Worm (Caenorhabditis elegans) whole organism, L3 larva: ENCODE measurements around the gene C25G4.17.

Experiments
- R02D3.7 ChIP-seq: fragments of 150-350 bp; optimal IDR thresholded peaks from 2 replicates; lab custom pipeline; 2014; ENCODE audit warnings: missing biosample characterization, missing genetic modification characterization
- aly-2 ChIP-seq: fragments of 150-350 bp; optimal IDR thresholded peaks from 2 replicates; lab custom pipeline; 2014; ENCODE audit warnings: missing biosample characterization, missing genetic modification characterization
- ama-1 ChIP-seq: fragments of 150-350 bp; optimal IDR thresholded peaks from 2 replicates; lab custom pipeline; 2018
- ceh-28 ChIP-seq: fragments of 150-350 bp; optimal IDR thresholded peaks from 2 replicates; lab custom pipeline; 2014; ENCODE audit warnings: missing biosample characterization, missing genetic modification reagents, missing genetic modification characterization
- daf-12 ChIP-seq: fragments of 150-350 bp; optimal IDR thresholded peaks from 2 replicates; lab custom pipeline; 2014; ENCODE audit warnings: missing biosample characterization, missing genetic modification reagents, missing genetic modification characterization
- egl-27 ChIP-seq: sonication (generic microtip); optimal IDR thresholded peaks from 4 replicates; lab custom pipeline; 2017; ENCODE audit warnings: missing biosample characterization, missing genetic modification reagents, missing genetic modification characterization
- egl-5 ChIP-seq: fragments of 150-350 bp; optimal IDR thresholded peaks from 2 replicates; lab custom pipeline; 2017; ENCODE audit warnings: missing biosample characterization, missing genetic modification reagents, missing genetic modification characterization, inconsistent platforms
- elt-1 ChIP-seq: fragments of 150-350 bp; optimal IDR thresholded peaks from 2 replicates; lab custom pipeline; 2014; ENCODE audit warnings: missing biosample characterization, missing genetic modification characterization
- elt-2 ChIP-seq: sonication (generic microtip); optimal IDR thresholded peaks from 2 replicates; lab custom pipeline; 2016; ENCODE audit warnings: missing genetic modification reagents, mild to moderate bottlenecking, missing genetic modification characterization, missing compliant biosample characterization
- elt-3 ChIP-seq, 3 experiments: fragments of 150-350 bp in 1 of 3; sonication (generic microtip) in 2 of 3; optimal IDR thresholded peaks; 2 replicates in 2 of 3; 4 replicates in 1 of 3; lab custom pipeline; 2014 to 2017; ENCODE audit warnings: missing biosample characterization in 3 of 3, missing genetic modification characterization in 3 of 3
- eor-1 ChIP-seq, 2 experiments: fragments of 150-350 bp; optimal IDR thresholded peaks; 2 replicates each; lab custom pipeline; 2014 to 2018; ENCODE audit warnings: missing biosample characterization in 2 of 2, missing genetic modification characterization in 2 of 2
- fkh-10 ChIP-seq: sonication (generic microtip); optimal IDR thresholded peaks from 2 replicates; lab custom pipeline; 2017; ENCODE audit warnings: missing biosample characterization, missing genetic modification reagents, missing genetic modification characterization
- fkh-2 ChIP-seq: fragments of 150-350 bp; optimal IDR thresholded peaks from 2 replicates; lab custom pipeline; 2014; ENCODE audit warnings: missing biosample characterization, missing genetic modification reagents, missing genetic modification characterization
- fos-1 ChIP-seq: fragments of 150-350 bp; optimal IDR thresholded peaks from 2 replicates; lab custom pipeline; 2014; ENCODE audit warnings: missing biosample characterization, missing genetic modification characterization
- hmg-11 ChIP-seq: sonication (generic microtip); optimal IDR thresholded peaks from 2 replicates; lab custom pipeline; 2016; ENCODE audit warnings: missing genetic modification characterization, missing compliant biosample characterization
- lin-39 ChIP-seq: fragments of 150-350 bp; optimal IDR thresholded peaks from 2 replicates; lab custom pipeline; 2018; ENCODE audit warnings: missing biosample characterization, missing genetic modification reagents, missing genetic modification characterization
- mdl-1 ChIP-seq: fragments of 150-350 bp; optimal IDR thresholded peaks from 2 replicates; lab custom pipeline; 2014; ENCODE audit warnings: missing biosample characterization, missing genetic modification characterization
- mml-1 ChIP-seq: fragments of 150-350 bp; sonication (generic microtip); optimal IDR thresholded peaks from 3 replicates; lab custom pipeline; 2014; ENCODE audit warnings: missing biosample characterization, missing genetic modification characterization
- nfya-1 ChIP-seq: sonication (generic microtip); optimal IDR thresholded peaks from 2 replicates; lab custom pipeline; 2017; ENCODE audit warnings: missing genetic modification characterization, mild to moderate bottlenecking, missing compliant biosample characterization, antibody characterized with exemption, moderate library complexity; ENCODE audit not compliant: insufficient read depth
- nhr-12 ChIP-seq: fragments of 150-350 bp; optimal IDR thresholded peaks from 2 replicates; lab custom pipeline; 2014; ENCODE audit warnings: missing biosample characterization, missing genetic modification characterization
- nhr-237 ChIP-seq: fragments of 150-350 bp; optimal IDR thresholded peaks from 2 replicates; lab custom pipeline; 2014; ENCODE audit warnings: missing biosample characterization, missing genetic modification characterization
- nhr-25 ChIP-seq: sonication (generic microtip); optimal IDR thresholded peaks from 2 replicates; lab custom pipeline; 2017; ENCODE audit warnings: missing biosample characterization, missing genetic modification characterization
- nhr-28 ChIP-seq: fragments of 150-350 bp; optimal IDR thresholded peaks from 2 replicates; lab custom pipeline; 2014; ENCODE audit warnings: missing biosample characterization, missing genetic modification characterization
- nhr-67 ChIP-seq: fragments of 150-350 bp; optimal IDR thresholded peaks from 2 replicates; lab custom pipeline; 2014; ENCODE audit warnings: missing biosample characterization, missing genetic modification characterization
- nhr-76 ChIP-seq: fragments of 150-350 bp; sonication (generic microtip); optimal IDR thresholded peaks from 5 replicates; lab custom pipeline; 2014; ENCODE audit warnings: missing biosample characterization, missing genetic modification characterization
- nhr-77 ChIP-seq: fragments of 150-350 bp; optimal IDR thresholded peaks from 2 replicates; lab custom pipeline; 2014; ENCODE audit warnings: missing biosample characterization, missing genetic modification characterization
- pha-4 ChIP-seq: fragments of 150-350 bp; optimal IDR thresholded peaks from 2 replicates; lab custom pipeline; 2014; ENCODE audit warnings: missing biosample characterization, missing genetic modification reagents, missing genetic modification characterization
- pqm-1 ChIP-seq: fragments of 150-350 bp; optimal IDR thresholded peaks from 2 replicates; lab custom pipeline; 2017; ENCODE audit warnings: missing biosample characterization, missing genetic modification characterization, inconsistent platforms
- sea-2 ChIP-seq: fragments of 150-350 bp; sonication (generic microtip); optimal IDR thresholded peaks from 4 replicates; lab custom pipeline; 2014; ENCODE audit warnings: missing biosample characterization, missing genetic modification reagents, missing genetic modification characterization
- snpc-4 ChIP-seq: fragments of 150-350 bp; optimal IDR thresholded peaks from 2 replicates; lab custom pipeline; 2014; ENCODE audit warnings: missing biosample characterization, missing genetic modification characterization
- tbx-2 ChIP-seq: sonication (generic microtip); optimal IDR thresholded peaks from 2 replicates; lab custom pipeline; 2016; ENCODE audit warnings: mild to moderate bottlenecking, missing genetic modification characterization, missing compliant biosample characterization
- unc-39 ChIP-seq: sonication (generic microtip); optimal IDR thresholded peaks from 4 replicates; lab custom pipeline; 2017; ENCODE audit warnings: missing biosample characterization, missing genetic modification characterization
- unc-62 ChIP-seq: fragments of 150-350 bp; sonication (generic microtip); optimal IDR thresholded peaks from 4 replicates; lab custom pipeline; 2014; ENCODE audit warnings: missing biosample characterization, missing genetic modification reagents, missing genetic modification characterization
- zag-1 ChIP-seq: fragments of 150-350 bp; optimal IDR thresholded peaks from 2 replicates; lab custom pipeline; 2014; ENCODE audit warnings: missing biosample characterization, missing genetic modification characterization
- ztf-11 ChIP-seq: fragments of 150-350 bp; optimal IDR thresholded peaks from 2 replicates; lab custom pipeline; 2014; ENCODE audit warnings: missing biosample characterization, missing genetic modification characterization

Gene C25G4.17

ce11 chrIV:12427687-12428284, 14.0 kb upstream of the C25G4.17 start:
- TF ChIP-seq pha-4 (tag; lab: Kevin White, UChicago) = no peak
- no peak for TF ChIP-seq mdl-1 (tag; lab: Kevin White, UChicago)
- TF ChIP-seq fkh-2 (tag; lab: Kevin White, UChicago) = no peak
- TF ChIP-seq aly-2 (tag; lab: Kevin White, UChicago) = no peak
- TF ChIP-seq eor-1 (tag; optimal IDR thresholded peaks at IDR 0.05; lab: Kevin White, UChicago) = no peak
- TF ChIP-seq elt-2 = no peak
- no peak for TF ChIP-seq hmg-11 (tag; lab: Kevin White, UChicago)
- TF ChIP-seq zag-1 (tag; lab: Kevin White, UChicago) = no peak
- TF ChIP-seq nhr-237 = no peak
- TF ChIP-seq tbx-2 = no peak
- no peak for TF ChIP-seq snpc-4 (tag; lab: Kevin White, UChicago)
- no peak for TF ChIP-seq daf-12 (tag; lab: Kevin White, UChicago)
- no peak for TF ChIP-seq ceh-28 (tag; lab: Kevin White, UChicago)
- TF ChIP-seq nhr-67 (tag; lab: Kevin White, UChicago) = no peak
- no peak for TF ChIP-seq R02D3.7
- TF ChIP-seq elt-3 (tag; optimal IDR thresholded peaks at IDR 0.05; lab: Kevin White, UChicago) = no peak
- no peak for TF ChIP-seq fkh-10
- no peak for TF ChIP-seq ztf-11 (tag; lab: Kevin White, UChicago)
- no peak for TF ChIP-seq nhr-76 (tag; lab: Kevin White, UChicago)
- TF ChIP-seq nfya-1 (tag; lab: Kevin White, UChicago) = no peak

ce11 chrIV:12428467-12428866, 13.3 kb upstream of the C25G4.17 start, which contains the start of gene col-130:
Gene col-130 (minus strand): TSS chrIV:12428516.
- no peak for TF ChIP-seq elt-2
- no peak for TF ChIP-seq ceh-28 (tag; lab: Kevin White, UChicago)
- TF ChIP-seq, all 47 proteins: peak for 0

- peak; percentile 81 for TF ChIP-seq elt-1 (tag; lab: Kevin White, UChicago)
- TF ChIP-seq ceh-28 (tag; lab: Kevin White, UChicago) = no peak
- TF ChIP-seq lin-39 (tag; lab: Kevin White, UChicago) = no peak
- no peak for TF ChIP-seq ztf-11 (tag; lab: Kevin White, UChicago)
- TF ChIP-seq nhr-25 (tag; lab: Kevin White, UChicago) = peak; percentile 89
- no peak for TF ChIP-seq egl-27 (tag; lab: Kevin White, UChicago)
- TF ChIP-seq nhr-12 (tag; lab: Kevin White, UChicago) = no peak
- TF ChIP-seq, all 47 proteins: peak for 2
Measured at ce11 chrIV:12429504-12429903, 12.3 kb upstream of the C25G4.17 start.

- no peak for TF ChIP-seq sea-2
- no peak for TF ChIP-seq ama-1
- no peak for TF ChIP-seq ztf-11 (tag; lab: Kevin White, UChicago)
- no peak for TF ChIP-seq egl-5 (tag; lab: Kevin White, UChicago)
- TF ChIP-seq pha-4 (tag; lab: Kevin White, UChicago) = no peak
- TF ChIP-seq nhr-28 = no peak
- no peak for TF ChIP-seq daf-12 (tag; lab: Kevin White, UChicago)
- TF ChIP-seq aly-2 (tag; lab: Kevin White, UChicago) = no peak
- no peak for TF ChIP-seq nhr-25 (tag; lab: Kevin White, UChicago)
Measured at ce11 chrIV:12431755-12432154, 10.1 kb upstream of the C25G4.17 start.

ce11 chrIV:12432340-12432739, 9.5 kb upstream of the C25G4.17 start, which contains the start of gene clec-184:
Gene clec-184 (plus strand): TSS chrIV:12432640.
- TF ChIP-seq fos-1 (tag; lab: Kevin White, UChicago) = no peak
- no peak for TF ChIP-seq nhr-237
- no peak for TF ChIP-seq ceh-28 (tag; lab: Kevin White, UChicago)
- no peak for TF ChIP-seq nhr-77 (tag; lab: Kevin White, UChicago)
- TF ChIP-seq unc-39 (tag; lab: Kevin White, UChicago) = no peak
- TF ChIP-seq zag-1 (tag; lab: Kevin White, UChicago) = no peak
- TF ChIP-seq aly-2 (tag; lab: Kevin White, UChicago) = no peak
- no peak for TF ChIP-seq pqm-1
- no peak for TF ChIP-seq unc-62 (GFP tag; lab: Kevin White, UChicago)
- no peak for TF ChIP-seq lin-39 (tag; lab: Kevin White, UChicago)
- TF ChIP-seq mml-1 (tag; lab: Kevin White, UChicago) = no peak
- no peak for TF ChIP-seq R02D3.7
